Fruit fly (Drosophila melanogaster) whole organism, embryonic: ENCODE data around the gene Sap30.

Source experiments
- ATbp ChIP-seq: fragments of 200-800 bp; sonication (Bioruptor generic); optimal IDR thresholded peaks from 2 replicates; lab custom pipeline; 2017; ENCODE audit warnings: missing biosample characterization, mild to moderate bottlenecking, missing genetic modification characterization, missing genetic modification reagents
- Bteb2 ChIP-seq: fragments of 200-800 bp; sonication (Bioruptor generic); optimal IDR thresholded peaks from 2 replicates; lab custom pipeline; 2016; ENCODE audit warnings: missing biosample characterization, missing genetic modification characterization
- CG10654 ChIP-seq: fragments of 200-800 bp; sonication (Bioruptor generic); optimal IDR thresholded peaks from 2 replicates; lab custom pipeline; 2016; ENCODE audit warnings: missing biosample characterization, missing genetic modification characterization
- CG11398 ChIP-seq: fragments of 200-800 bp; sonication (Bioruptor generic); optimal IDR thresholded peaks from 2 replicates; lab custom pipeline; 2016; ENCODE audit warnings: missing biosample characterization, missing genetic modification characterization
- CG11696 ChIP-seq: fragments of 200-800 bp; sonication (Bioruptor generic); IDR thresholded peaks from 2 replicates; pipeline ENCODE4 v1.3.6; 2022; ENCODE audit warnings: missing biosample characterization, missing genetic modification characterization
- CG14050 ChIP-seq: fragments of 200-800 bp; sonication (Bioruptor generic); IDR thresholded peaks from 3 replicates; pipeline ENCODE4 v1.3.6; 2022; ENCODE audit warnings: missing biosample characterization, missing genetic modification characterization
- CG15696 ChIP-seq: fragments of 200-800 bp; sonication (Bioruptor generic); optimal IDR thresholded peaks from 2 replicates; lab custom pipeline; 2019; ENCODE audit warnings: missing biosample characterization, mild to moderate bottlenecking, missing genetic modification characterization, moderate library complexity
- CG17186 ChIP-seq: fragments of 200-800 bp; sonication (Bioruptor generic); optimal IDR thresholded peaks from 3 replicates; lab custom pipeline; 2017; ENCODE audit warnings: missing biosample characterization, missing genetic modification reagents, missing genetic modification characterization
- CG18599 ChIP-seq: fragments of 200-800 bp; sonication (Bioruptor generic); optimal IDR thresholded peaks from 3 replicates; lab custom pipeline; 2017; ENCODE audit warnings: missing biosample characterization, missing genetic modification characterization, mild to moderate bottlenecking, moderate library complexity, missing genetic modification reagents
- CG2116 ChIP-seq: fragments of 200-800 bp; sonication (Bioruptor generic); optimal IDR thresholded peaks from 3 replicates; lab custom pipeline; 2018; ENCODE audit warnings: missing biosample characterization, mild to moderate bottlenecking, missing genetic modification characterization
- CG2129 ChIP-seq: fragments of 200-800 bp; sonication (Bioruptor generic); IDR thresholded peaks from 2 replicates; pipeline ENCODE4 v1.3.6; 2022; ENCODE audit warnings: missing biosample characterization, missing genetic modification characterization; ENCODE audit not compliant: partially characterized antibody
- CG2678 ChIP-seq: fragments of 200-800 bp; sonication (Bioruptor generic); optimal IDR thresholded peaks from 3 replicates; lab custom pipeline; 2019; ENCODE audit warnings: missing biosample characterization, mild to moderate bottlenecking, missing genetic modification characterization, moderate library complexity
- CG5953 ChIP-seq: fragments of 200-800 bp; sonication (Bioruptor generic); IDR thresholded peaks from 2 replicates; pipeline ENCODE4 v1.3.6; 2022; ENCODE audit warnings: missing biosample characterization, missing genetic modification characterization
- CG7357 ChIP-seq: fragments of 200-800 bp; sonication (Bioruptor generic); IDR thresholded peaks from 3 replicates; pipeline ENCODE4 v1.3.6; 2022; ENCODE audit warnings: missing biosample characterization, missing genetic modification characterization
- CG8478 ChIP-seq: fragments of >200 bp; optimal IDR thresholded peaks from 2 replicates; lab custom pipeline; 2018
- CrebB ChIP-seq: fragments of 200-800 bp; sonication (Bioruptor generic); optimal IDR thresholded peaks from 3 replicates; lab custom pipeline; 2018; ENCODE audit warnings: missing biosample characterization, mild to moderate bottlenecking, missing genetic modification characterization
- D ChIP-seq, 2 experiments: fragments of 200-800 bp in 1 of 2; fragments of >200 bp in 1 of 2; sonication (Bioruptor generic) in 1 of 2; optimal IDR thresholded peaks; 2 replicates in 1 of 2; 3 replicates in 1 of 2; lab custom pipeline; 2017; ENCODE audit warnings: mild to moderate bottlenecking in 1 of 2, missing biosample characterization in 1 of 2, missing genetic modification characterization in 1 of 2, missing genetic modification reagents in 1 of 2
- Dad ChIP-seq: fragments of 200-800 bp; sonication (Bioruptor generic); optimal IDR thresholded peaks from 3 replicates; lab custom pipeline; 2016; ENCODE audit warnings: missing biosample characterization, missing genetic modification characterization
- Deaf1 ChIP-seq: fragments of 200-800 bp; optimal IDR thresholded peaks from 3 replicates; lab custom pipeline; 2019; ENCODE audit warnings: missing biosample characterization, mild to moderate bottlenecking, missing genetic modification characterization, moderate library complexity
- HLH4C ChIP-seq: fragments of 200-800 bp; sonication (Bioruptor generic); IDR thresholded peaks from 3 replicates; pipeline ENCODE4 v1.3.6; 2022; ENCODE audit warnings: missing biosample characterization, missing genetic modification characterization; ENCODE audit not compliant: partially characterized antibody
- NK7.1 ChIP-seq: fragments of 200-800 bp; sonication (Bioruptor generic); optimal IDR thresholded peaks from 3 replicates; lab custom pipeline; 2016; ENCODE audit warnings: missing biosample characterization, missing genetic modification characterization
- Optix ChIP-seq: fragments of 200-800 bp; sonication (Bioruptor generic); IDR thresholded peaks from 3 replicates; pipeline ENCODE4 v1.3.6; 2022; ENCODE audit warnings: missing biosample characterization, missing genetic modification characterization
- Pdp1 ChIP-seq, 2 experiments: fragments of 200-800 bp; sonication (Bioruptor generic); optimal IDR thresholded peaks; 3 replicates each; lab custom pipeline; 2016; ENCODE audit warnings: missing biosample characterization in 2 of 2, missing genetic modification characterization in 2 of 2, mild to moderate bottlenecking in 1 of 2, moderate library complexity in 1 of 2
- Ravus ChIP-seq: fragments of 200-800 bp; sonication (Bioruptor generic); IDR thresholded peaks from 2 replicates; pipeline ENCODE4 v1.3.6; 2022; ENCODE audit warnings: missing biosample characterization, missing genetic modification characterization
- abd-A ChIP-seq: fragments of 200-800 bp; sonication (Bioruptor generic); optimal IDR thresholded peaks from 3 replicates; lab custom pipeline; 2019; ENCODE audit warnings: missing biosample characterization, mild to moderate bottlenecking, missing genetic modification characterization, moderate library complexity
- aop ChIP-seq: fragments of 200-800 bp; sonication (Bioruptor generic); IDR thresholded peaks from 2 replicates; pipeline ENCODE4 v1.3.6; 2022; ENCODE audit warnings: missing biosample characterization, missing genetic modification characterization
- bbx ChIP-seq: fragments of 200-800 bp; sonication (Bioruptor generic); IDR thresholded peaks from 2 replicates; pipeline ENCODE4 v1.3.6; 2022; ENCODE audit warnings: missing biosample characterization, missing genetic modification characterization; ENCODE audit not compliant: partially characterized antibody
- btn ChIP-seq: fragments of 200-800 bp; sonication (Bioruptor generic); optimal IDR thresholded peaks from 2 replicates; lab custom pipeline; 2016; ENCODE audit warnings: missing biosample characterization, missing genetic modification characterization
- cas ChIP-seq: fragments of 200-800 bp; sonication (Bioruptor generic); IDR thresholded peaks from 2 replicates; pipeline ENCODE4 v1.3.6; 2022; ENCODE audit warnings: missing biosample characterization, missing genetic modification characterization
- cwo ChIP-seq: fragments of 200-800 bp; sonication (Bioruptor generic); optimal IDR thresholded peaks from 3 replicates; lab custom pipeline; 2017; ENCODE audit warnings: missing biosample characterization, missing genetic modification characterization, mild to moderate bottlenecking, moderate library complexity, missing genetic modification reagents
- dpn ChIP-seq, 2 experiments: fragments of 200-800 bp; sonication (Bioruptor generic); optimal IDR thresholded peaks; 3 replicates each; lab custom pipeline; 2016; ENCODE audit warnings: missing biosample characterization in 2 of 2, missing genetic modification characterization in 2 of 2
- fd102C ChIP-seq: fragments of 200-800 bp; sonication (Bioruptor generic); optimal IDR thresholded peaks from 2 replicates; lab custom pipeline; 2018; ENCODE audit warnings: missing biosample characterization, mild to moderate bottlenecking, missing genetic modification characterization, moderate library complexity
- gfzf ChIP-seq: fragments of 200-800 bp; sonication (Bioruptor generic); optimal IDR thresholded peaks from 2 replicates; lab custom pipeline; 2016; ENCODE audit warnings: missing biosample characterization, mild to moderate bottlenecking, missing genetic modification characterization, moderate library complexity
- grau ChIP-seq: fragments of 200-800 bp; optimal IDR thresholded peaks from 3 replicates; lab custom pipeline; 2019; ENCODE audit warnings: missing biosample characterization, mild to moderate bottlenecking, missing genetic modification characterization, moderate library complexity
- grn ChIP-seq: fragments of 200-800 bp; sonication (Bioruptor generic); optimal IDR thresholded peaks from 3 replicates; lab custom pipeline; 2017; ENCODE audit warnings: missing biosample characterization, missing genetic modification characterization
- h ChIP-seq: fragments of >200 bp; optimal IDR thresholded peaks from 2 replicates; lab custom pipeline; 2017
- kni ChIP-seq: fragments of 200-800 bp; sonication (Bioruptor generic); optimal IDR thresholded peaks from 3 replicates; lab custom pipeline; 2017; ENCODE audit warnings: mild to moderate bottlenecking, missing biosample characterization, missing genetic modification reagents, missing genetic modification characterization
- lilli ChIP-seq: fragments of 200-800 bp; sonication (Bioruptor generic); optimal IDR thresholded peaks from 3 replicates; lab custom pipeline; 2016; ENCODE audit warnings: missing biosample characterization, missing genetic modification characterization
- nom ChIP-seq: fragments of 200-800 bp; sonication (Bioruptor generic); optimal IDR thresholded peaks from 2 replicates; lab custom pipeline; 2017; ENCODE audit warnings: missing biosample characterization, missing genetic modification characterization, mild to moderate bottlenecking, moderate library complexity, missing genetic modification reagents
- scrt ChIP-seq: fragments of 200-800 bp; sonication (Bioruptor generic); optimal IDR thresholded peaks from 2 replicates; lab custom pipeline; 2018; ENCODE audit warnings: missing biosample characterization, mild to moderate bottlenecking, missing genetic modification characterization, moderate library complexity
- sens ChIP-seq: fragments of 200-800 bp; sonication (Bioruptor generic); peaks from one replicate; lab custom pipeline; 2016; ENCODE audit warnings: missing biosample characterization, missing genetic modification characterization
- sisA ChIP-seq: fragments of 200-800 bp; sonication (Bioruptor generic); IDR thresholded peaks from 2 replicates; pipeline ENCODE4 v1.3.6; 2022; ENCODE audit warnings: missing biosample characterization, missing genetic modification characterization
- vfl ChIP-seq: fragments of 200-800 bp; sonication (Bioruptor generic); optimal IDR thresholded peaks from 2 replicates; lab custom pipeline; 2016; ENCODE audit warnings: missing biosample characterization, missing genetic modification characterization

Gene Sap30

dm6 chrX:16836091-16836799, 49.2 kb downstream of the Sap30 start (continued):
- no peak for TF ChIP-seq CG5953
- no peak for TF ChIP-seq CG2116 (GFP tag; lab: Kevin White, UChicago)
- TF ChIP-seq NK7.1 (GFP tag; lab: Kevin White, UChicago), result no peak
- no peak for TF ChIP-seq lilli
- TF ChIP-seq Dad (GFP tag; lab: Kevin White, UChicago), result no peak
- TF ChIP-seq CG11398 (GFP tag; lab: Kevin White, UChicago), result no peak
- TF ChIP-seq CG7357, result no peak
- TF ChIP-seq HLH4C (GFP tag; lab: Robert Waterston, UW), result no peak
- TF ChIP-seq h (lab: Kevin White, UChicago), result no peak
- peak; percentile 2 for TF ChIP-seq CG18599 (GFP tag; lab: Kevin White, UChicago)
- TF ChIP-seq gfzf, result no peak
- no peak for TF ChIP-seq CG11696 (GFP tag; lab: Robert Waterston, UW)
- TF ChIP-seq Optix (GFP tag; lab: Robert Waterston, UW), result no peak
- TF ChIP-seq CG14050 (GFP tag; lab: Robert Waterston, UW), result no peak
- no peak for TF ChIP-seq bbx (GFP tag; lab: Robert Waterston, UW)
- no peak for TF ChIP-seq sisA (GFP tag; lab: Robert Waterston, UW)
- no peak for TF ChIP-seq CG10654
- no peak for TF ChIP-seq nom (GFP tag; lab: Kevin White, UChicago)
- no peak for TF ChIP-seq dpn (GFP tag; optimal IDR thresholded peaks at IDR 0.05; lab: Kevin White, UChicago)
- no peak for TF ChIP-seq aop
- no peak for TF ChIP-seq ATbp (GFP tag; lab: Kevin White, UChicago)
- no peak for TF ChIP-seq CG17186
- TF ChIP-seq cwo (GFP tag; lab: Kevin White, UChicago), result no peak
- no peak for TF ChIP-seq btn
- no peak for TF ChIP-seq CrebB (tag; lab: Kevin White, UChicago)
- TF ChIP-seq Bteb2 (GFP tag; lab: Kevin White, UChicago), result no peak
- no peak for TF ChIP-seq Deaf1 (tag; lab: Kevin White, UChicago)
- TF ChIP-seq D (optimal IDR thresholded peaks at IDR 0.05; lab: Kevin White, UChicago), result no peak
- no peak for TF ChIP-seq D (GFP tag; optimal IDR thresholded peaks at IDR 0.05; lab: Kevin White, UChicago)
- peak; percentile 11 for TF ChIP-seq grn
- no peak for TF ChIP-seq CG8478 (lab: Kevin White, UChicago)
- TF ChIP-seq abd-A (tag; lab: Kevin White, UChicago), result no peak
- TF ChIP-seq fd102C, result no peak
- TF ChIP-seq Ravus (GFP tag; lab: Robert Waterston, UW), result no peak
- no peak for TF ChIP-seq kni (GFP tag; lab: Kevin White, UChicago)
- TF ChIP-seq CG2129 (GFP tag; lab: Robert Waterston, UW), result no peak
- no peak for TF ChIP-seq scrt

- TF ChIP-seq CG2678, result peak; percentile 25
- TF ChIP-seq cas, result no peak
- peak; percentile 46 for TF ChIP-seq grau (tag; lab: Kevin White, UChicago)
- peak in 1 of 2 experiments; percentile 71 for TF ChIP-seq Pdp1 (GFP tag; optimal IDR thresholded peaks at IDR 0.05; lab: Kevin White, UChicago)
- TF ChIP-seq vfl, result no peak
- TF ChIP-seq sens, result peak; percentile 60
- TF ChIP-seq CG15696 (tag; lab: Kevin White, UChicago), result no peak
These were observed 49.8 kb downstream of the Sap30 start for dm6 chrX:16836805-16837333.
